Worm (Caenorhabditis elegans) whole organism, midembryonic: Measurements from ENCODE around the gene hpl-1.

Experiments
- ref-1 ChIP-seq: fragments of 200-800 bp; sonication (Bioruptor generic); conservative IDR thresholded peaks from 2 replicates; pipeline ENCODE4 v1.3.6; 2022; ENCODE audit warnings: missing genetic modification reagents, missing genetic modification characterization, missing compliant biosample characterization
- tab-1 ChIP-seq: fragments of 200-800 bp; sonication (Bioruptor generic); IDR thresholded peaks from 2 replicates; pipeline ENCODE4 v1.3.6; 2022; ENCODE audit warnings: missing genetic modification characterization, missing compliant biosample characterization

ce11 chrX:13250163-13250562 is 5.0 kb downstream of the hpl-1 start:
- TF ChIP-seq tab-1 (GFP tag; lab: Robert Waterston, UW) (no peak), ref-1 (GFP tag; lab: Robert Waterston, UW) (no peak)
